Fruit fly (Drosophila melanogaster) whole organism: ENCODE results near the gene CG12470.

Source experiments
- CG8478 ChIP-seq: fragments of >200 bp; optimal IDR thresholded peaks from 2 replicates; lab custom pipeline; 2018; ENCODE audit warnings: inconsistent platforms
- Dll ChIP-seq: fragments of >200 bp; optimal IDR thresholded peaks from 2 replicates; lab custom pipeline; 2017
- EcR ChIP-seq, 2 experiments: fragments of >200 bp; optimal IDR thresholded peaks; 2 replicates each; lab custom pipeline; 2017; ENCODE audit warnings: missing biosample characterization in 2 of 2, missing genetic modification characterization in 2 of 2, missing genetic modification reagents in 2 of 2
- pan ChIP-seq: fragments of >200 bp; optimal IDR thresholded peaks from 2 replicates; lab custom pipeline; 2017
- psq ChIP-seq: fragments of >200 bp; optimal IDR thresholded peaks from 2 replicates; lab custom pipeline; 2017
- usp ChIP-seq: fragments of >200 bp; optimal IDR thresholded peaks from 2 replicates; lab custom pipeline; 2017; ENCODE audit warnings: missing biosample characterization, missing genetic modification characterization, mixed read lengths

The CG12470 gene

DNA sequence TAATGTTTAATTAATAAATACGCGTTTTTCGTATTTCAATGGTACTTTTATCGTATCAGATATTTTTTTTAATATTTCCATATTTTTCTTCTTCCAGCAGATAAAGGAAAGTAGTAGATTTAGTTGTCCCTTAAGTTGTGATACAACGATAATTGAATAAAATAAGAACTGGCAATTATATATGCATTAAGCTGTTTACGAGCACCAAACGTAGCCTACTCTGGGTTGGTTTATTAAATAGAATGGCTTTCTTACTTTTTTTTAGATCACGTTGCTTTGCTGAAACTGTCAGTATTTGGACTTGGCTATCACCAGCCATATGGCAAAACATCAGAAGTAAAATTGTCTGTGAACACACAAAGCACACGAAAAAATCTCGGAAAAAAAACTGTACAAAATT lies at the start of gene CG12470:
CG12470 (plus strand) TSS at position 301 of the 400 bp plus-strand sequence.
- TF ChIP-seq psq (lab: Kevin White, UChicago): no peak
- no peak for TF ChIP-seq EcR (GFP tag; optimal IDR thresholded peaks at IDR 0.05; lab: Kevin White, UChicago)
- TF ChIP-seq CG8478 (lab: Kevin White, UChicago): no peak
- TF ChIP-seq pan (lab: Kevin White, UChicago): no peak
- TF ChIP-seq usp: no peak
- no peak for TF ChIP-seq Dll

DNA sequence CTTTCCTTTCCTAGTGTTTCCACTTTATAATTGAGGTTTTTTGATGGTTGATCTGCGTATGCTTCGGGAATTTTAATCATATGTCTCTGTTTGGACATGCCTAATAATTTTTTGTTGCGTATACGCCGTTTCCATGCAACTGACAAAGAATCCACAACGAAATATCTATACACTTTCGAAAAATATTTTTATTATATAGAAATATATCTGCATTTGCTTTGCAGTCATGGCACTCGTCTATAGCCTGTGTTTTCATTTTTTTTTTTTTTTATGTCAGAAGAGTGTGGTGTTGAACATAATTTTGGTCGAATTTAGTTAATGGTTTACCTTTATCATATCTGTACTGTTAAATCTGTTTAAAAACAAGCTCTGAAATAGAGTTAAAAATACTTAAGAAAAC lies 44.6 kb upstream of the CG12470 start:
- no peak for TF ChIP-seq psq (lab: Kevin White, UChicago)

DNA sequence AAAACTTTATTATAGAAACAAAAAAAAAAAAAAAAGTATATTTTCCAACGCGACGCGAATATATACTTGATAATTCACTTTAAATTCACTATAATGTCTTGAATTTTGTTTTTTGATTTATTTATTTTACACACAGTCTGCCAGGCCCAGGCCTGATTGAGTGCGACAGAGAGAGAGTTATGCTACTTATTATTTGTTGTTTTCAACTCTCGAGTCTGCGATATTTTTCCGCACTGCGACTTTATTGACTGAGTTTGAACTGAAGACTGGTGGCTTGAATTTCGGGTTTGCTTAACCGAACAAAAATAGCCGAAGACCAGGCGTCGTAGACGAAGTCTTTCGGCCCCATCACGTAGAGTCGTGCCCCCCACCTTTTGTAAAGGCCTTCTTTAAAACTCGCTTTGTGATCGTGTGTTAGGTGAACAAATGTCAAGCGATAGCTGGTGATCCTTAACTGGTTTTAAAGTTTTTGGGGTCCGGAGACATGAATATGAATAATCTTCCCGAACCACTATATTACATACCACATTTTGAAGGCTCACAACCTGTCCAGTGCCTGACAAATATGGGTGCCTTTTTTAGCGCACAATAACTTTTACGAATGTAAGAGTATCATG lies 43.6 kb upstream of the CG12470 start, which contains the start of gene CG13377:
CG13377 (minus strand) TSS at position 272 of the 617 bp plus-strand sequence.
- TF ChIP-seq CG8478 (lab: Kevin White, UChicago) (no peak), pan (lab: Kevin White, UChicago) (no peak), usp (no peak), psq (lab: Kevin White, UChicago) (no peak), EcR (GFP tag; optimal IDR thresholded peaks at IDR 0.05; lab: Kevin White, UChicago) (no peak), Dll (no peak)

DNA sequence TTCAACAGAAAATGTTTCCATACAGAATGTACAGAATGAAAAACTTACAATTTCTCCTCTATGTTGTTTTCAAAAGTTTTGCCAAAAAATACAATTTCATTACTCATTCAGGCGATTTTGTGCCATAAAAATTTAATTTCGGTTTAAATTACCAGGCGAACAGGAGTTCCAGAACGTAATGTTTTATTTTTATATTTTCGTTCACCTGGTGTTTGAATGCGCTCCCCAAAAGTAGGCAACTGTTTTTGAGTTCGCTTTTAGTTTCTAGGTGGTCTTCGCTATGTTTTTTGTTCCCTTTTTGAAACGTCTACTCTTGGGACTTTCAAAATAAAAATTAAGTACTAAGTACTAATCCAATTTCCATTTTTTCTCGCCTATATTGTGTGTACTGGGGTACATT lies 41.8 kb upstream of the CG12470 start:
- TF ChIP-seq pan (lab: Kevin White, UChicago): no peak
- TF ChIP-seq EcR (GFP tag; optimal IDR thresholded peaks at IDR 0.05; lab: Kevin White, UChicago): no peak
- no peak for TF ChIP-seq Dll
- no peak for TF ChIP-seq CG8478 (lab: Kevin White, UChicago)
- no peak for TF ChIP-seq usp
- TF ChIP-seq psq (lab: Kevin White, UChicago): no peak

DNA sequence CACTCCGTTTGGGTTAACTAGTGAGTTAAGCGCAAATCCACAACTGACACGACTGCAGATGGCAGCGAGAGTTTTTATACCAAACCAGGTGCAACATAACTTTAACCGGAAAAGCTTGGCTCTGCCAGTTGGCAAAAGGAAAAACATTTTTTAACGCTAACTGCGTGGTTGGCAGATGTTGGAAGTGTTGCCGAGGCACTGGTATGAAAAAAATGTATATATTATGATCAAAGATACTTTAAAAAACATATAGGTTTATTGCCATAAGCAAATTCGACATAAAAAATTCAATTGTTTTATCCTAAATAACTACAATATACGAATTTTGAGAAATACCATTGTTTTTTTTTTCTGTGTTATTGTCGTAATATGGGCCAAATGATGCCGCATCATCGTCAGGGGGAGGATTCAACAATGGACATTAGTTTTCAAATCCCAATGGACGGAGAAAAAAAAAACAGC lies 40.5 kb upstream of the CG12470 start, which contains the start of gene CG13376:
CG13376 (minus strand) TSS at position 51 of the 462 bp plus-strand sequence.
- TF ChIP-seq CG8478 (lab: Kevin White, UChicago) (no peak), psq (lab: Kevin White, UChicago) (no peak), Dll (no peak)

DNA sequence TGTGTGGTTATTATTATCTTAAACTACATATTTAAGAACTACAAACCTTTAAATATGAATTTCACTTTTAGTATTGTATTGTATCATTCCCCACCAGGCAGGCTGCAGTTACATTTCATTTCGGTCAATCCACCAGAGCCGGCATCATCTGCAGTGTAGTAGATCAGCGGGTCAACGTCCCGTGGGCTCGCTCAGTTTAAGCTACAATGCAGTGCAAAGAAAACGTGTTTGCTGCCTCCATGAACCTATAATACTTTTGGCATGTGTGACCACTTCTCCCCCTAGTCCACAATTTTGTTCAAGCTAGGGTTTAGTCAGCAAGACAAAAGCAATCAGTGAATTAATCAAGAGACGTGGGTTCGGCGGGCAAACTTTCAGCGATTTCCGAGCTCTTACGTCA lies 39.5 kb upstream of the CG12470 start:
- TF ChIP-seq EcR (GFP tag; optimal IDR thresholded peaks at IDR 0.05; lab: Kevin White, UChicago): peak in 1 of 2 experiments; percentile 36
- TF ChIP-seq CG8478 (lab: Kevin White, UChicago): no peak

DNA sequence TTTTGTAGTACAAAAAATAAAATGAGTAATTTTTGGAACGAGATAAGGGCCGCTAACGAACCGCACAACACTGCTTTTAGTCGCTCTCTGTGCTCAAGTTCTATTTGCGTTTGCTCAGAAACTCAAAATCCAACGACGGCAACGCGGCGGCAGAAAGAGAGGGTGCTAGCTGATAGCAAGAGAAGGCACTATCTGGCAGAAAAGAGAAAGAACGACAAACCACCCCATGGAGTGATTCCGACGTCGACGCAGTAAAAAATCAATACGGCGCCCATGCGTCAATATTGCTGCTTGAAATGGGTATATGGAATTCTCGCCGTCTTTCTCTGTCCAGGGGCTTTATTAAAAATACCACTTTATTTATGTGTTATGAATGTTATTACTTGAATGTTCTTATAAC lies 31.4 kb upstream of the CG12470 start:
- no peak for TF ChIP-seq pan (lab: Kevin White, UChicago)
- TF ChIP-seq Dll: no peak
- no peak for TF ChIP-seq usp
- no peak for TF ChIP-seq EcR (GFP tag; optimal IDR thresholded peaks at IDR 0.05; lab: Kevin White, UChicago)

DNA sequence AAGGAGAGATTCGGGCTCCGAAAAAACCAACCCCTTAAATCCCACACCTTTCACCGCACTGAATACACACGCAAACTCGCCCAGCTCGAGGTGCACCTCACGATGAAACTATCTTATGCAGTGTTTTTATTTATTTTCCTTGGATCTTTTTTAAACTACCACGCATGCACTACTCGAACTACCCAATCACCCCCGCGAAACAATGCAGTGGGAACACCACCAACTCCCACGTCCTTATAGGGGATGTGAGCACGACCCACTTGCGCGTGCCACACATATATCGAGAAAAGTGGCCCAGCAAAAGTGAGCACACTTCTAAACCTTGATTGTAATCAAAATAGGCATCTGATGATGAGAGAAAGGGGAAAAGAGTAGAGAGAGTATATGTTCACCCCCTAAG lies 30.9 kb upstream of the CG12470 start:
- TF ChIP-seq CG8478 (lab: Kevin White, UChicago): no peak
- TF ChIP-seq usp: no peak

DNA sequence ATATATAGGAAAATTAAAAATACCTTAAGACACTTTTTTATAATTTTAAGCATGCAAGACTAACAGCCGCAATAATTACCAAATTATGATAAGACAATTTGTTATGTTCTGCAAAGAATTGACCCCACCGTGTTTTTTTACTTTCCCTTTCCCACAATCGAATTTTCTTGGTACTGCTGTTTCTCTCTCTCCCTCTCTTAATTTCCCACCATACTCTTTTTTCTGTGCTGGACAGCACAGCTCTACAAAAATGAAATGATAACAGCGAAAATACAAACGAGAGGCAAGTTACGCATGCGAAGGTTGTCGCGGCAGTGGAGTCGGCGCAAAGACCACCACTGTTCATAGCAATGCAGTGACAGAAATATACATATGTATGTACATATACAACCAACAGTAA lies 29.6 kb upstream of the CG12470 start:
- TF ChIP-seq EcR (GFP tag; optimal IDR thresholded peaks at IDR 0.05; lab: Kevin White, UChicago): no peak
- TF ChIP-seq usp: no peak
- no peak for TF ChIP-seq pan (lab: Kevin White, UChicago)
- no peak for TF ChIP-seq psq (lab: Kevin White, UChicago)
- no peak for TF ChIP-seq Dll
- no peak for TF ChIP-seq CG8478 (lab: Kevin White, UChicago)

DNA sequence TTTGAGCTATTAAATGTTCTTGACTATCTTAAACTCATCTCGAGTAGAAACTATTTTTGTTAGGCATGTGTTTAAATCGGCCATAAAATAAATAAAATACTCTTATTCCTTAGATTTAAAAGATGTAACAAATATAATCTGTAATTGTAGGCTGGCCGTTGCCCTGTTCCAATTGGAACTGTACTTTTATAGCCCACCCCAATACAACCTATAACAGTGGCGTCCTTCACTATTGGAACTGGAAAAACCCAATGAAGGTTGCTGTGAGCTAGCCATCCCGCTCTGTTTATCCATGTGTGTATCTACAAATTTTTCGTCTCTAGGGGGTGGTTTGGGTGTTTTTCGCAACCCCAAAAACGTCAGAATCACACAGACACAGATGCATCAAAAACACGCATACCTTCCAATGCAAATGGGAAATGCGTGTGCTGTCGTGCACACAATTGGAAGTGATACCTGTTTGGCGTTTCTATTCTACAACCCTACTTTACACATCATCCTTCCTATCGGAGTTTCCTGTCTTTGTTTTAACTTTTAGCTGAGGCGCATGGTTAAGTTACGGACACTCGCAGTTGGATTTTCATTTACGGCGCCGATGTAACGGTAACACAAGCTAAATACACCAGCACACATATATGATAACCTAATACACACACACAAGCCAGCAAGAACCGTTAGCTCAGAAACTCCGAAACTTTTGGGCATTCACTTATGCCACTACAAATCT lies 29.0 kb upstream of the CG12470 start:
- TF ChIP-seq pan (lab: Kevin White, UChicago): no peak
- no peak for TF ChIP-seq Dll
- no peak for TF ChIP-seq CG8478 (lab: Kevin White, UChicago)
- no peak for TF ChIP-seq EcR (GFP tag; optimal IDR thresholded peaks at IDR 0.05; lab: Kevin White, UChicago)
- no peak for TF ChIP-seq psq (lab: Kevin White, UChicago)

DNA sequence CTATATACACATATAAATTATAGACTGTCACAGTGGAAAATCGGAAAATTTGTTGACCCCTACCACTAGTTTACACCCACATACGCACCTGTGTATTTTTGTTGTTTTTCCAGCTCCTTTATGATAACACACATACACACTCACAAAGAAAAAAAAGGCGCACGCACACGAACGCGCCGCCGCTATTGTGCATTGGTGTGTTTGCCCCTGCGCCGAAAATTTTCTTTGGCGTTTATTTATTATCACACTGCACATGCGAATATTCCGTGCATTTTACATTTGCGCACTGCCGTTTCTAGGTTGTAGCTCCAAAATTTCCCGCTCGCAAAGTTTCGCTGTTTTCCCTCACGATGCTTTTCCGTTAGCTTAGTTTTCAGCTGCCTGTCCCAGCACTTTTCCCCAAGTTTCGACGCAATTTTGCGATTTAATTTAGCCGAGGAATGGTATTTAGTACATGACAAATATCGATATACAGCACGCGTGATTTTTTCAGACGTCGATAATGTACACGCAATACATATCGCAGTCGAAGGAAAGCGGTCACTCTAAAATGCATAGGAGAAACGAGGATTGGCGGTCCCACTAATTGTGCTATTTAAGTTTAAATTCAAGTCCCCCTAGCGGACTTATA lies 28.3 kb upstream of the CG12470 start, which contains the start of the genes CG3777 and ewg:
CG3777 (plus strand) TSS at position 607 of the 631 bp plus-strand sequence.
ewg (minus strand) TSS at position 622 of the 631 bp plus-strand sequence.
- TF ChIP-seq Dll (no peak), CG8478 (lab: Kevin White, UChicago) (no peak), psq (lab: Kevin White, UChicago) (no peak), usp (no peak), EcR (GFP tag; optimal IDR thresholded peaks at IDR 0.05; lab: Kevin White, UChicago) (no peak), pan (lab: Kevin White, UChicago) (no peak)

DNA sequence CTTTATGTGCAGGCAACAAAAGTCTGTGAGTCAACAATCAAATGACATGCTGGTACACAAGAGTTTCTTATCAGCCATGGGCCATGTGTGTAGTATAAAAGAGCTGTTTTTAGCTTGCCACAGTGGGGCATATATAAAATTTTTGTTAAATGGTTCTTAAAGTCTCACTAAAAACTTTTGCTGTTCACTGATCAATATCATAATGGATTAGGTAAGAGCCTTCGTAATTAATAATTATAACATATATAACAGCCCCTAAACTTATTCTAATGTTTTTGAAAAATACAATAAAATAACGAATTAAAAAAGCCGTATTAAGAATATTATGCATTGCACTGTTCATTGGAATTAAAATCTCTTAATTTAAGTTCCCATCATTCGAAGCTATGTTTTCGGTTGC lies 14.2 kb upstream of the CG12470 start:
- TF ChIP-seq psq (lab: Kevin White, UChicago) (no peak), pan (lab: Kevin White, UChicago) (no peak), CG8478 (lab: Kevin White, UChicago) (no peak), EcR (GFP tag; optimal IDR thresholded peaks at IDR 0.05; lab: Kevin White, UChicago) (no peak), usp (no peak), Dll (no peak)
